Worm (Caenorhabditis elegans) whole organism, young adult: ENCODE measurements around the gene fbxa-136.

ENCODE experiments used
- B0336.3 ChIP-seq: fragments of 200-800 bp; sonication (Bioruptor generic); IDR thresholded peaks from 2 replicates; pipeline ENCODE4 v1.3.6; 2022; ENCODE audit warnings: missing genetic modification characterization, missing compliant biosample characterization
- attf-6 ChIP-seq: fragments of 200-800 bp; sonication (Bioruptor generic); IDR thresholded peaks from 2 replicates; pipeline ENCODE4 v1.3.6; 2022; ENCODE audit warnings: missing genetic modification reagents, missing genetic modification characterization, missing compliant biosample characterization
- hlh-26 ChIP-seq: fragments of 200-800 bp; sonication (Bioruptor generic); conservative IDR thresholded peaks from 2 replicates; pipeline ENCODE4 v1.3.6; 2022; ENCODE audit warnings: missing genetic modification reagents, missing genetic modification characterization, missing compliant biosample characterization
- lin-35 ChIP-seq, 3 experiments: fragments of 150-350 bp in 2 of 3; sonication (generic microtip) in 1 of 3; optimal IDR thresholded peaks; 2 replicates each; lab custom pipeline; 2014 to 2018; ENCODE audit warnings: missing biosample characterization in 3 of 3, missing genetic modification characterization in 3 of 3, missing genetic modification reagents in 3 of 3
- mes-4 ChIP-seq: sonication (generic microtip); optimal IDR thresholded peaks from 2 replicates; lab custom pipeline; 2016; ENCODE audit warnings: missing genotype, missing genetic modification characterization, missing compliant biosample characterization
- nfyb-1 ChIP-seq: fragments of 200-800 bp; sonication (Bioruptor generic); IDR thresholded peaks from 2 replicates; pipeline ENCODE4 v1.3.6; 2022; ENCODE audit warnings: missing genetic modification reagents, missing genetic modification characterization, missing compliant biosample characterization
- tbp1 ChIP-seq: fragments of 200-800 bp; sonication (Bioruptor generic); optimal IDR thresholded peaks from 2 replicates; lab custom pipeline; 2018; ENCODE audit warnings: mild to moderate bottlenecking, missing genetic modification characterization, missing compliant biosample characterization
- unc-130 ChIP-seq: sonication (generic microtip); optimal IDR thresholded peaks from 2 replicates; lab custom pipeline; 2016; ENCODE audit warnings: missing genetic modification reagents, missing genetic modification characterization, missing compliant biosample characterization
- ztf-25 ChIP-seq: fragments of 200-800 bp; sonication (Bioruptor generic); IDR thresholded peaks from 2 replicates; pipeline ENCODE4 v1.3.6; 2022; ENCODE audit warnings: missing genetic modification reagents, missing genetic modification characterization, missing compliant biosample characterization

ce11 chrV:17531410-17531809 lies 10.6 kb downstream of the fbxa-136 start, which contains the start of gene C18D4.4:
- TF ChIP-seq attf-6 (no peak), nfyb-1 (GFP tag; lab: Robert Waterston, UW) (no peak), lin-35 (GFP tag; optimal IDR thresholded peaks at IDR 0.05; lab: Kevin White, UChicago) (no peak), tbp1 (no peak), B0336.3 (GFP tag; lab: Robert Waterston, UW) (no peak), mes-4 (no peak), unc-130 (GFP tag; lab: Kevin White, UChicago) (no peak), hlh-26 (GFP tag; lab: Robert Waterston, UW) (no peak), ztf-25 (GFP tag; lab: Robert Waterston, UW) (no peak)
